Fruit fly (Drosophila melanogaster) whole organism, wandering third instar larva: ENCODE measurements around the gene CG5114.

ENCODE experiments used
- Abd-B ChIP-seq: fragments of >200 bp; optimal IDR thresholded peaks from 2 replicates; lab custom pipeline; 2017; ENCODE audit warnings: missing biosample characterization, missing genetic modification characterization
- CG32264 ChIP-seq: fragments of 200-800 bp; sonication (Bioruptor generic); optimal IDR thresholded peaks from 2 replicates; lab custom pipeline; 2016; ENCODE audit warnings: missing biosample characterization, missing genetic modification characterization
- CG9705 ChIP-seq: fragments of 200-800 bp; sonication (Bioruptor generic); optimal IDR thresholded peaks from 2 replicates; lab custom pipeline; 2018; ENCODE audit warnings: missing biosample characterization, mild to moderate bottlenecking, missing genetic modification characterization
- CrebA ChIP-seq: fragments of 200-800 bp; sonication (Bioruptor generic); optimal IDR thresholded peaks from 2 replicates; lab custom pipeline; 2016; ENCODE audit warnings: missing biosample characterization, mild to moderate bottlenecking, missing genetic modification characterization, borderline replicate concordance
- Dfd ChIP-seq: fragments of >200 bp; optimal IDR thresholded peaks from 2 replicates; lab custom pipeline; 2017; ENCODE audit warnings: missing biosample characterization, missing genetic modification characterization
- Dif ChIP-seq: fragments of 200-275, 200-300 bp; sonication (Bioruptor generic); optimal IDR thresholded peaks from 2 replicates; lab custom pipeline; 2018; ENCODE audit warnings: missing biosample characterization, missing genetic modification characterization; ENCODE audit not compliant: partially characterized antibody
- GATAd ChIP-seq: sonication (Bioruptor generic); optimal IDR thresholded peaks from 2 replicates; lab custom pipeline; 2016; ENCODE audit warnings: missing biosample characterization, missing genetic modification characterization
- HLH106 ChIP-seq: fragments of 200-800 bp; optimal IDR thresholded peaks from 3 replicates; lab custom pipeline; 2019; ENCODE audit warnings: missing biosample characterization, mild to moderate bottlenecking, missing genetic modification characterization, moderate library complexity
- Hnf4 ChIP-seq: fragments of 200-800 bp; sonication (Bioruptor generic); optimal IDR thresholded peaks from 2 replicates; lab custom pipeline; 2016; ENCODE audit warnings: missing biosample characterization, mild to moderate bottlenecking, missing genetic modification characterization
- Hr83 ChIP-seq: fragments of 200-300 bp; sonication (Bioruptor generic); optimal IDR thresholded peaks from 2 replicates; lab custom pipeline; 2016; ENCODE audit warnings: missing biosample characterization, mild to moderate bottlenecking, missing genetic modification characterization, moderate library complexity; ENCODE audit not compliant: poor library complexity, severe bottlenecking
- Mio ChIP-seq: sonication (Bioruptor generic); optimal IDR thresholded peaks from 2 replicates; lab custom pipeline; 2016; ENCODE audit warnings: missing biosample characterization, missing genetic modification characterization
- OdsH ChIP-seq: fragments of 200-800 bp; sonication (Bioruptor generic); optimal IDR thresholded peaks from 2 replicates; lab custom pipeline; 2016; ENCODE audit warnings: missing biosample characterization, mild to moderate bottlenecking, missing genetic modification characterization
- Rel ChIP-seq, 2 experiments: fragments of 200-800 bp; sonication (Bioruptor generic) in 1 of 2; optimal IDR thresholded peaks; 2 replicates in 1 of 2; 3 replicates in 1 of 2; lab custom pipeline; 2016 to 2019; ENCODE audit warnings: mild to moderate bottlenecking in 2 of 2, missing biosample characterization in 2 of 2, missing genetic modification characterization in 2 of 2, moderate library complexity in 1 of 2
- Sp1 ChIP-seq: fragments of 200-800 bp; sonication (Bioruptor generic); optimal IDR thresholded peaks from 3 replicates; lab custom pipeline; 2019; ENCODE audit warnings: missing biosample characterization, mild to moderate bottlenecking, missing genetic modification characterization, moderate library complexity
- Vsx2 ChIP-seq: fragments of 200-300, 225-300 bp; sonication (Bioruptor generic); optimal IDR thresholded peaks from 2 replicates; lab custom pipeline; 2018; ENCODE audit warnings: missing biosample characterization, missing genetic modification characterization; ENCODE audit not compliant: partially characterized antibody
- br ChIP-seq: fragments of 200-800 bp; sonication (Bioruptor generic); optimal IDR thresholded peaks from 2 replicates; lab custom pipeline; 2016; ENCODE audit warnings: missing biosample characterization, missing genetic modification characterization
- brk ChIP-seq: fragments of 200-800 bp; sonication (Bioruptor generic); optimal IDR thresholded peaks from 2 replicates; lab custom pipeline; 2016; ENCODE audit warnings: missing biosample characterization, mild to moderate bottlenecking, missing genetic modification characterization
- dl ChIP-seq, 2 experiments: fragments of 175-275, 200-275 bp in 1 of 2; fragments of 200-275 bp in 1 of 2; sonication (Bioruptor generic); optimal IDR thresholded peaks; lab custom pipeline; 2018; ENCODE audit warnings: mild to moderate bottlenecking in 2 of 2, missing biosample characterization in 2 of 2, missing genetic modification characterization in 2 of 2, moderate library complexity in 2 of 2; ENCODE audit not compliant: partially characterized antibody in 2 of 2, insufficient read depth in 1 of 2
- dmrt93B ChIP-seq: fragments of 200-800 bp; sonication (Bioruptor generic); optimal IDR thresholded peaks from 2 replicates; lab custom pipeline; 2018; ENCODE audit warnings: missing biosample characterization, mild to moderate bottlenecking, missing genetic modification characterization
- dsf ChIP-seq: sonication (Bioruptor generic); optimal IDR thresholded peaks from 2 replicates; lab custom pipeline; 2016; ENCODE audit warnings: missing biosample characterization, missing genetic modification characterization, borderline replicate concordance
- ey ChIP-seq: fragments of 200-800 bp; sonication (Bioruptor generic); optimal IDR thresholded peaks from 2 replicates; lab custom pipeline; 2016; ENCODE audit warnings: missing biosample characterization, missing genetic modification characterization
- foxo ChIP-seq, 2 experiments: fragments of 200-800 bp; sonication (Bioruptor generic); optimal IDR thresholded peaks; 2 replicates in 1 of 2; 3 replicates in 1 of 2; lab custom pipeline; 2016 to 2017; ENCODE audit warnings: missing biosample characterization in 2 of 2, missing genetic modification characterization in 2 of 2
- h ChIP-seq: fragments of 200-800 bp; sonication (Bioruptor generic); optimal IDR thresholded peaks from 3 replicates; lab custom pipeline; 2016; ENCODE audit warnings: missing biosample characterization, mild to moderate bottlenecking, missing genetic modification characterization
- jim ChIP-seq: fragments of 175-275, 200-325 bp; sonication (Bioruptor generic); optimal IDR thresholded peaks from 2 replicates; lab custom pipeline; 2016; ENCODE audit warnings: missing biosample characterization, mild to moderate bottlenecking, missing genetic modification characterization
- lola ChIP-seq: fragments of >200 bp; optimal IDR thresholded peaks from 2 replicates; lab custom pipeline; 2017; ENCODE audit warnings: missing biosample characterization, missing genetic modification characterization
- pan ChIP-seq: fragments of >200 bp; optimal IDR thresholded peaks from 2 replicates; lab custom pipeline; 2017
- psq ChIP-seq: fragments of 200-800 bp; sonication (Bioruptor generic); optimal IDR thresholded peaks from 3 replicates; lab custom pipeline; 2017; ENCODE audit warnings: missing biosample characterization, mild to moderate bottlenecking, missing genetic modification characterization, moderate library complexity
- rgr ChIP-seq: fragments of 200-800 bp; sonication (Bioruptor generic); optimal IDR thresholded peaks from 3 replicates; lab custom pipeline; 2016; ENCODE audit warnings: missing biosample characterization, mild to moderate bottlenecking, missing genetic modification characterization
- sage ChIP-seq: fragments of 200-800 bp; sonication (Bioruptor generic); optimal IDR thresholded peaks from 2 replicates; lab custom pipeline; 2016; ENCODE audit warnings: missing biosample characterization, mild to moderate bottlenecking, missing genetic modification characterization
- sv ChIP-seq: fragments of 200-800 bp; sonication (Bioruptor generic); optimal IDR thresholded peaks from 3 replicates; lab custom pipeline; 2016; ENCODE audit warnings: missing biosample characterization, missing genetic modification characterization
- tai ChIP-seq: sonication (Bioruptor generic); optimal IDR thresholded peaks from 2 replicates; lab custom pipeline; 2016; ENCODE audit warnings: missing biosample characterization, missing genetic modification characterization
- usp ChIP-seq: fragments of >200 bp; optimal IDR thresholded peaks from 2 replicates; lab custom pipeline; 2017; ENCODE audit warnings: missing biosample characterization, missing genetic modification characterization
- woc ChIP-seq: sonication (Bioruptor generic); optimal IDR thresholded peaks from 2 replicates; lab custom pipeline; 2016; ENCODE audit warnings: missing biosample characterization, mild to moderate bottlenecking, missing genetic modification characterization

The CG5114 gene

DNA sequence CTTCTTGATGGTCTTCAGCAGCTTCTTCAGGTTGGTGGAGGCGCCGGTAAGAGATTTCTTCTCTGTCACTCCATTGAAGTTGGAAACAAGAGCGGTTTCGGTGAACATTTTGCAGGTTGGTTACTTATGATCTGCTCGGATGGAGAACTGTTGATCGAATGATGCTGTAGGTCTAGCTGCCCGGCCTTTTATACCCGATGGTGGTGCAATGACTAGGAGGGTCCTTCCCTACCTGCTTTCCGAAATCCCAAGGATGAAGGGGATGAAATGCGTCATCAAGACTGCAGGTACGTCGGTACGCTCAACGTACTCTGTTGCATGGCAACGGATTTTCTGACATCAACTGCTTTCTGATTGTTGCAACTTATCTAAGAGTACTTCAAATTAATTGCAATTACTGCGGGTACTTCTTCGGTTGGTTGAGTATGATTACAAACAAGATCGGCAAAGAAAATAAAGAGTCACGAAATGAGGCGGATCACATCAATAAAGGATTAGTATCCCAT is 36.6 kb upstream of the CG5114 start, which contains the start of gene BobA:
Gene BobA (minus strand): TSS at position 165 of the 506 bp plus-strand sequence.
- no peak for TF ChIP-seq jim (GFP tag; lab: Kevin White, UChicago)
- TF ChIP-seq Hnf4: no peak
- TF ChIP-seq rgr (GFP tag; lab: Kevin White, UChicago): no peak
- no peak for TF ChIP-seq usp (GFP tag; lab: Kevin White, UChicago)
- TF ChIP-seq Dfd (GFP tag; lab: Kevin White, UChicago): no peak
- TF ChIP-seq Abd-B (GFP tag; lab: Kevin White, UChicago): no peak
- no peak for TF ChIP-seq Vsx2 (GFP tag; lab: Kevin White, UChicago)
- TF ChIP-seq CG9705 (GFP tag; lab: Kevin White, UChicago): no peak
- TF ChIP-seq, all 38 proteins: peak for 0

DNA sequence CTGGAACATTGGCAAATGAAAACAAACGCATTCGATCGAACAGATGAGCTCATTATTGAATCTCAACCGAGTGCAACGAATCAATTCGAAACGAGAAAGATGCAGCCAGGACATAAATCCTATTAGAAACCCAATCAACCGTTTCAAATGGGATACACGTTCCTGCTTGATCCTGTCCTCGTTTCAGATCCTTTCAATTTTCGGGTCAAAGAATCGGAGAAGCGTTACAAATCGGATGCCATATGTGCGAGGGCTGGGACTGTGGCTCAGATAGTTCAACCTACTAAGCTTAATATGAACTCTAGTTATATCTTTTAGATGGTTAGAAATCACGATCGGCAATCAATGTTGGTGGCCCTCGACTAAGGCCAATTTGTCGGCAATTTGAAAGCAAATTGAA is 32.7 kb upstream of the CG5114 start:
- no peak for TF ChIP-seq tai (GFP tag; lab: Kevin White, UChicago)
- no peak for TF ChIP-seq CG32264 (GFP tag; lab: Kevin White, UChicago)
- TF ChIP-seq rgr (GFP tag; lab: Kevin White, UChicago): no peak
- TF ChIP-seq CrebA: no peak
- TF ChIP-seq OdsH (GFP tag; lab: Kevin White, UChicago): no peak
- no peak for TF ChIP-seq Mio (GFP tag; lab: Kevin White, UChicago)
- no peak for TF ChIP-seq sv (GFP tag; lab: Kevin White, UChicago)
- no peak for TF ChIP-seq foxo (GFP tag; optimal IDR thresholded peaks at IDR 0.05; lab: Kevin White, UChicago)
- no peak for TF ChIP-seq h (GFP tag; lab: Kevin White, UChicago)
- no peak for TF ChIP-seq pan (lab: Kevin White, UChicago)
- no peak for TF ChIP-seq brk
- TF ChIP-seq psq (GFP tag; lab: Kevin White, UChicago): no peak
- TF ChIP-seq HLH106: no peak
- no peak for TF ChIP-seq usp (GFP tag; lab: Kevin White, UChicago)
- TF ChIP-seq dl (GFP tag; optimal IDR thresholded peaks at IDR 0.05; lab: Kevin White, UChicago; ENCODE audit: insufficient read depth in 1 of 2, partially characterized antibody in 2 of 2): no peak

DNA sequence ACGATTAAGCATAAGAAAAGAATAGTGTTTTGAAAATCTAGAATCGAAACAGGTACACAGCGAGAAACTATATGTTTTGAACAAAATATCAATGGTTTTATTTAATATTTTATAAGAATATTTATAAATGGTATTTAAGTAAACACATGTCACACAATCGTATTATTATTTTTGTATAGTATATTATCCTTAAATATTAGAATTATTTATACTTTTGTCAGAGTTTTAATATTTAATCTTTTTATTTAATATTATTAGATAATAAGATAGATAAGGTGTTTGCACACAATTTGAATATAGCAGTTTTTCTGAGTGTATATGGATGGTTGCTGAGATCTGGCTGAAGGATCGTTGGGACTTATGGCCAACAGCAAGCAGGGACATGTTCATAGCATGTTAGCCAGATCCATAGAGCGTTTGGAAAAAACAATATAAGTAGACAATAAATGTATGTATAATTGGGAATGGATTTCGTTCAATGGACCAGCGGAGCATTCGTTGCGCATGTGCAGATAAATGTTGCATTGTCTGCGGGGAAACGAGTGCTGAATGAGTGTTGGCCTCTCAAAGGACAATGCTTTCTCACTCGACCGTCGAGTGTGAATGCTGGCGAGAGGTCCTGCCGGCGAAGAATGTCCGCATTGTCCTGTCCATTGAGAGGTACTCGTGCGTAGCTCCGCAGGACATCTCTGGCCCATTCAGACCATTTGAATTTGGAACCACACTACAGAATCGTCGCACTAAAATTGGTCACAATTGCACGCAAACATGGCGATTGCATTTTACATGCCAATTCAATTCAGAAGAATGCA is 29.6 kb upstream of the CG5114 start:
- no peak for TF ChIP-seq GATAd (GFP tag; lab: Kevin White, UChicago)
- TF ChIP-seq OdsH (GFP tag; lab: Kevin White, UChicago): no peak
- TF ChIP-seq Hr83: no peak
- no peak for TF ChIP-seq sage (GFP tag; lab: Kevin White, UChicago)
- TF ChIP-seq Dif (GFP tag; lab: Kevin White, UChicago): no peak
- no peak for TF ChIP-seq CrebA
- no peak for TF ChIP-seq Rel (GFP tag; optimal IDR thresholded peaks at IDR 0.05; lab: Kevin White, UChicago)
- no peak for TF ChIP-seq Rel (tag; optimal IDR thresholded peaks at IDR 0.05; lab: Kevin White, UChicago)
- no peak for TF ChIP-seq Hnf4
- TF ChIP-seq woc: no peak
- no peak for TF ChIP-seq lola (GFP tag; lab: Kevin White, UChicago)
- no peak for TF ChIP-seq Abd-B (GFP tag; lab: Kevin White, UChicago)
- no peak for TF ChIP-seq dsf
- TF ChIP-seq dl (GFP tag; optimal IDR thresholded peaks at IDR 0.05; lab: Kevin White, UChicago; ENCODE audit: insufficient read depth in 1 of 2, partially characterized antibody in 2 of 2): no peak
- TF ChIP-seq rgr (GFP tag; lab: Kevin White, UChicago): no peak
- TF ChIP-seq br (GFP tag; lab: Kevin White, UChicago): no peak
- no peak for TF ChIP-seq jim (GFP tag; lab: Kevin White, UChicago)
- TF ChIP-seq CG32264 (GFP tag; lab: Kevin White, UChicago): no peak
- TF ChIP-seq brk: no peak
- no peak for TF ChIP-seq Dfd (GFP tag; lab: Kevin White, UChicago)

DNA sequence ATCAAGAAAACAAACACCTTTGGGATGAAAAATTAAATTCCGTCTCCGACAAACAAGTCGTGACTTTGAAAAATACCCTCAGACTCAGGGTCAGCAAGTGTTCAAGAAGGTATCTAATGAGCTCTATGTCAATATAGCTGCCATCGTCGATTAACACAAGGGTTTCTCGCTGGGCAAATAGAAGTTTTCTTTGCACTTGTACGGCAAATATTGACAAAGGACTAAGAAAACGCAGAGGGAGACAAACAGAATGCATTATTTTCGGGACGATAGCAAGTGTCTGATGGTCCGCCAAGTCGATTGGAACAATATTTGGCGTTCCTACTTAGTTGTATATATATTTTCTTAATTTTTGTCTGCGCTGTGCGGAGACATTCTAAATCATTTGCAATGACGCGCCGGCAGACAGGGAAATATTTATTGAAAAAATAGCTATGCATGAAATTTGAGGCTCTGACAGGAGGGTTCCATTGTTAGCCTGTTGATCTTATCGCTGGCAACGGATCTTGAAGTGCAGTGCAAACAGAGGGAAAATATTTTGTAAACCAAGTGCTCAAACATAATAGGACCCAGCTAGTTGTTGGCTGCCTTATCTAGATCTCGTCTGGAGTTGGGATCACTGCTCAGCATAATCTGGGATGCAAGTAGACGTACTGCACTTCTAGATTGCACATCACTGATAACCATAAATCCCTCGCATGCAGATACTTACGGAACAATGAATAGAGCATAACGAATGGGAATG is 26.2 kb upstream of the CG5114 start:
- no peak for TF ChIP-seq HLH106
- no peak for TF ChIP-seq CG32264 (GFP tag; lab: Kevin White, UChicago)
- TF ChIP-seq jim (GFP tag; lab: Kevin White, UChicago): no peak
- TF ChIP-seq brk: no peak
- no peak for TF ChIP-seq Hnf4
- TF ChIP-seq rgr (GFP tag; lab: Kevin White, UChicago): no peak
- no peak for TF ChIP-seq dmrt93B (GFP tag; lab: Kevin White, UChicago)
- no peak for TF ChIP-seq Sp1 (GFP tag; lab: Kevin White, UChicago)
- no peak for TF ChIP-seq CrebA
- TF ChIP-seq OdsH (GFP tag; lab: Kevin White, UChicago): no peak
- no peak for TF ChIP-seq Hr83
- TF ChIP-seq br (GFP tag; lab: Kevin White, UChicago): no peak
- no peak for TF ChIP-seq dl (GFP tag; optimal IDR thresholded peaks at IDR 0.05; lab: Kevin White, UChicago; ENCODE audit: insufficient read depth in 1 of 2, partially characterized antibody in 2 of 2)
- TF ChIP-seq CG9705 (GFP tag; lab: Kevin White, UChicago): no peak
- no peak for TF ChIP-seq h (GFP tag; lab: Kevin White, UChicago)
- no peak for TF ChIP-seq lola (GFP tag; lab: Kevin White, UChicago)
- no peak for TF ChIP-seq Abd-B (GFP tag; lab: Kevin White, UChicago)
- TF ChIP-seq ey: no peak
- no peak for TF ChIP-seq GATAd (GFP tag; lab: Kevin White, UChicago)
- TF ChIP-seq Dfd (GFP tag; lab: Kevin White, UChicago): no peak
